Fruit fly (Drosophila melanogaster) whole organism, embryonic: ENCODE data around the gene Dph5.

ENCODE experiments used
- Bgb ChIP-seq: fragments of 200-800 bp; sonication (Bioruptor generic); IDR thresholded peaks from 2 replicates; pipeline ENCODE4 v1.3.6; 2022; ENCODE audit warnings: missing biosample characterization, missing genetic modification characterization; ENCODE audit not compliant: partially characterized antibody
- CG10274 ChIP-seq: fragments of 200-800 bp; sonication (Bioruptor generic); optimal IDR thresholded peaks from 3 replicates; lab custom pipeline; 2017; ENCODE audit warnings: missing biosample characterization, mild to moderate bottlenecking, missing genetic modification characterization
- CG10321 ChIP-seq: fragments of 200-800 bp; sonication (Bioruptor generic); IDR thresholded peaks from 2 replicates; pipeline ENCODE4 v1.3.6; 2022; ENCODE audit warnings: missing biosample characterization, missing genetic modification characterization
- CG10431 ChIP-seq: fragments of 200-800 bp; sonication (Bioruptor generic); optimal IDR thresholded peaks from 3 replicates; lab custom pipeline; 2018; ENCODE audit warnings: missing biosample characterization, mild to moderate bottlenecking, missing genetic modification characterization
- CG13624 ChIP-seq: fragments of 200-800 bp; sonication (Bioruptor generic); optimal IDR thresholded peaks from 2 replicates; lab custom pipeline; 2016; ENCODE audit warnings: missing biosample characterization, missing genetic modification characterization
- CG14014 ChIP-seq: fragments of 200-800 bp; sonication (Bioruptor generic); IDR thresholded peaks from 2 replicates; pipeline ENCODE4 v1.3.6; 2022; ENCODE audit warnings: missing biosample characterization, missing genetic modification characterization
- CG14050 ChIP-seq: fragments of 200-800 bp; sonication (Bioruptor generic); IDR thresholded peaks from 3 replicates; pipeline ENCODE4 v1.3.6; 2022; ENCODE audit warnings: missing biosample characterization, missing genetic modification characterization
- CG14710 ChIP-seq: fragments of 200-800 bp; sonication (Bioruptor generic); optimal IDR thresholded peaks from 3 replicates; lab custom pipeline; 2019; ENCODE audit warnings: missing biosample characterization, mild to moderate bottlenecking, missing genetic modification characterization, moderate library complexity
- CG1603 ChIP-seq: fragments of 200-800 bp; sonication (Bioruptor generic); optimal IDR thresholded peaks from 2 replicates; lab custom pipeline; 2019; ENCODE audit warnings: missing biosample characterization, mild to moderate bottlenecking, missing genetic modification characterization, moderate library complexity
- CG1792 ChIP-seq: fragments of 200-800 bp; sonication (Bioruptor generic); optimal IDR thresholded peaks from 2 replicates; lab custom pipeline; 2016; ENCODE audit warnings: missing biosample characterization, missing genetic modification characterization
- CG2116 ChIP-seq: fragments of 200-800 bp; sonication (Bioruptor generic); optimal IDR thresholded peaks from 3 replicates; lab custom pipeline; 2018; ENCODE audit warnings: missing biosample characterization, mild to moderate bottlenecking, missing genetic modification characterization
- CG2678 ChIP-seq: fragments of 200-800 bp; sonication (Bioruptor generic); optimal IDR thresholded peaks from 3 replicates; lab custom pipeline; 2019; ENCODE audit warnings: missing biosample characterization, mild to moderate bottlenecking, missing genetic modification characterization, moderate library complexity
- CG30403 ChIP-seq: fragments of 200-800 bp; sonication (Bioruptor generic); optimal IDR thresholded peaks from 3 replicates; lab custom pipeline; 2016; ENCODE audit warnings: missing biosample characterization, missing genetic modification characterization
- CG30431 ChIP-seq: fragments of 200-800 bp; sonication (Bioruptor generic); optimal IDR thresholded peaks from 2 replicates; lab custom pipeline; 2017; ENCODE audit warnings: missing biosample characterization, missing genetic modification characterization
- CG3065 ChIP-seq: fragments of 200-800 bp; sonication (Bioruptor generic); optimal IDR thresholded peaks from 2 replicates; lab custom pipeline; 2016; ENCODE audit warnings: missing biosample characterization, missing genetic modification characterization
- CG31365 ChIP-seq: fragments of 200-800 bp; sonication (Bioruptor generic); optimal IDR thresholded peaks from 2 replicates; lab custom pipeline; 2018; ENCODE audit warnings: missing biosample characterization, mild to moderate bottlenecking, missing genetic modification characterization
- CG3163 ChIP-seq: fragments of 200-800 bp; sonication (Bioruptor generic); optimal IDR thresholded peaks from 3 replicates; lab custom pipeline; 2016; ENCODE audit warnings: missing biosample characterization, missing genetic modification characterization
- CG4282 ChIP-seq: fragments of 200-800 bp; sonication (Bioruptor generic); optimal IDR thresholded peaks from 2 replicates; lab custom pipeline; 2016; ENCODE audit warnings: missing biosample characterization, missing genetic modification characterization
- CG4328 ChIP-seq: fragments of 200-800 bp; sonication (Bioruptor generic); optimal IDR thresholded peaks from 3 replicates; lab custom pipeline; 2017; ENCODE audit warnings: missing biosample characterization, missing genetic modification reagents, missing genetic modification characterization
- CG4360 ChIP-seq: fragments of 200-800 bp; sonication (Bioruptor generic); IDR thresholded peaks from 2 replicates; pipeline ENCODE4 v1.3.6; 2022; ENCODE audit warnings: missing biosample characterization, missing genetic modification characterization
- CG4707 ChIP-seq: fragments of 200-800 bp; sonication (Bioruptor generic); optimal IDR thresholded peaks from 2 replicates; lab custom pipeline; 2018; ENCODE audit warnings: missing biosample characterization, mild to moderate bottlenecking, missing genetic modification characterization, moderate library complexity
- CG5953 ChIP-seq: fragments of 200-800 bp; sonication (Bioruptor generic); IDR thresholded peaks from 2 replicates; pipeline ENCODE4 v1.3.6; 2022; ENCODE audit warnings: missing biosample characterization, missing genetic modification characterization
- CG6854 ChIP-seq: fragments of 200-800 bp; sonication (Bioruptor generic); optimal IDR thresholded peaks from 3 replicates; lab custom pipeline; 2017; ENCODE audit warnings: missing biosample characterization, mild to moderate bottlenecking, missing genetic modification characterization
- CG7963 ChIP-seq: fragments of 200-800 bp; sonication (Bioruptor generic); IDR thresholded peaks from 3 replicates; pipeline ENCODE4 v1.3.6; 2022; ENCODE audit warnings: missing biosample characterization, missing genetic modification characterization; ENCODE audit not compliant: partially characterized antibody
- CG9817 ChIP-seq: fragments of 200-800 bp; sonication (Bioruptor generic); optimal IDR thresholded peaks from 2 replicates; lab custom pipeline; 2018; ENCODE audit warnings: missing biosample characterization, mild to moderate bottlenecking, missing genetic modification characterization, moderate library complexity
- D19B ChIP-seq: fragments of 200-800 bp; sonication (Bioruptor generic); optimal IDR thresholded peaks from 2 replicates; lab custom pipeline; 2017; ENCODE audit warnings: missing biosample characterization, mild to moderate bottlenecking, missing genetic modification characterization
- Dbx ChIP-seq: fragments of 200-800 bp; sonication (Bioruptor generic); IDR thresholded peaks from 3 replicates; pipeline ENCODE4 v1.3.6; 2022; ENCODE audit warnings: missing biosample characterization, missing genetic modification characterization
- ERR ChIP-seq: fragments of 200-800 bp; sonication (Bioruptor generic); optimal IDR thresholded peaks from 2 replicates; lab custom pipeline; 2016; ENCODE audit warnings: missing biosample characterization, missing genetic modification characterization
- PHDP ChIP-seq: fragments of 200-800 bp; sonication (Bioruptor generic); optimal IDR thresholded peaks from 3 replicates; lab custom pipeline; 2018; ENCODE audit warnings: missing biosample characterization, mild to moderate bottlenecking, missing genetic modification characterization, moderate library complexity
- Sox100B ChIP-seq: fragments of 200-800 bp; sonication (Bioruptor generic); optimal IDR thresholded peaks from 3 replicates; lab custom pipeline; 2018; ENCODE audit warnings: missing biosample characterization, mild to moderate bottlenecking, missing genetic modification characterization
- Sry-δ ChIP-seq: fragments of 200-800 bp; sonication (Bioruptor generic); optimal IDR thresholded peaks from 2 replicates; lab custom pipeline; 2016; ENCODE audit warnings: missing biosample characterization, missing genetic modification characterization
- Vsx1 ChIP-seq: fragments of 200-800 bp; sonication (Bioruptor generic); optimal IDR thresholded peaks from 2 replicates; lab custom pipeline; 2017; ENCODE audit warnings: missing biosample characterization, mild to moderate bottlenecking, missing genetic modification characterization, missing genetic modification reagents
- bab2 ChIP-seq: fragments of 200-800 bp; sonication (Bioruptor generic); optimal IDR thresholded peaks from 2 replicates; lab custom pipeline; 2016; ENCODE audit warnings: missing biosample characterization, missing genetic modification characterization
- da ChIP-seq: fragments of 200-800 bp; sonication (Bioruptor generic); optimal IDR thresholded peaks from 2 replicates; lab custom pipeline; 2016; ENCODE audit warnings: missing biosample characterization, missing genetic modification characterization
- dan ChIP-seq: fragments of 200-800 bp; sonication (Bioruptor generic); IDR thresholded peaks from 2 replicates; pipeline ENCODE4 v1.3.6; 2022; ENCODE audit warnings: missing biosample characterization, missing genetic modification characterization
- dmrt99B ChIP-seq: fragments of 200-800 bp; sonication (Bioruptor generic); optimal IDR thresholded peaks from 2 replicates; lab custom pipeline; 2018; ENCODE audit warnings: missing biosample characterization, mild to moderate bottlenecking, missing genetic modification characterization, moderate library complexity
- emc ChIP-seq: fragments of 200-800 bp; sonication (Bioruptor generic); optimal IDR thresholded peaks from 2 replicates; lab custom pipeline; 2016; ENCODE audit warnings: missing biosample characterization, missing genetic modification characterization
- esg ChIP-seq: fragments of 200-800 bp; sonication (Bioruptor generic); conservative IDR thresholded peaks from 2 replicates; pipeline ENCODE4 v1.3.6; 2022; ENCODE audit warnings: missing biosample characterization, missing genetic modification characterization
- klu ChIP-seq: fragments of 200-800 bp; sonication (Bioruptor generic); IDR thresholded peaks from 2 replicates; pipeline ENCODE4 v1.3.6; 2022; ENCODE audit warnings: missing biosample characterization, missing genetic modification characterization
- kni ChIP-seq: fragments of 200-800 bp; sonication (Bioruptor generic); optimal IDR thresholded peaks from 3 replicates; lab custom pipeline; 2017; ENCODE audit warnings: mild to moderate bottlenecking, missing biosample characterization, missing genetic modification reagents, missing genetic modification characterization
- lbe ChIP-seq: fragments of 200-800 bp; sonication (Bioruptor generic); optimal IDR thresholded peaks from 2 replicates; lab custom pipeline; 2016; ENCODE audit warnings: missing biosample characterization, mild to moderate bottlenecking, missing genetic modification characterization
- nom ChIP-seq: fragments of 200-800 bp; sonication (Bioruptor generic); optimal IDR thresholded peaks from 2 replicates; lab custom pipeline; 2017; ENCODE audit warnings: missing biosample characterization, missing genetic modification characterization, mild to moderate bottlenecking, moderate library complexity, missing genetic modification reagents
- otp ChIP-seq: fragments of 200-800 bp; sonication (Bioruptor generic); IDR thresholded peaks from 3 replicates; pipeline ENCODE4, ENCODE4 v1.3.6; 2022; ENCODE audit warnings: missing biosample characterization, missing genetic modification characterization
- pan ChIP-seq, 4 experiments: fragments of >200 bp in 3 of 4; fragments of 200-800 bp in 1 of 4; sonication (Bioruptor generic) in 1 of 4; optimal IDR thresholded peaks in 3 of 4; IDR thresholded peaks in 1 of 4; 2 replicates each; pipeline versions ENCODE4 v1.3.6 to Lab custom; 2017 to 2022; ENCODE audit warnings: missing biosample characterization in 2 of 4, missing genetic modification characterization in 2 of 4, mixed read lengths in 1 of 4
- pfk ChIP-seq: fragments of 200-800 bp; sonication (Bioruptor generic); optimal IDR thresholded peaks from 2 replicates; lab custom pipeline; 2018; ENCODE audit warnings: missing biosample characterization, mild to moderate bottlenecking, missing genetic modification characterization, moderate library complexity
- schlank ChIP-seq: fragments of 200-800 bp; sonication (Bioruptor generic); optimal IDR thresholded peaks from 2 replicates; lab custom pipeline; 2018; ENCODE audit warnings: missing biosample characterization, mild to moderate bottlenecking, missing genetic modification characterization
- sd ChIP-seq: fragments of 200-800 bp; sonication (Bioruptor generic); optimal IDR thresholded peaks from 3 replicates; lab custom pipeline; 2018; ENCODE audit warnings: missing biosample characterization, mild to moderate bottlenecking, missing genetic modification characterization, moderate library complexity
- twi ChIP-seq: fragments of 200-800 bp; optimal IDR thresholded peaks from 2 replicates; lab custom pipeline; 2019; ENCODE audit warnings: missing biosample characterization, mild to moderate bottlenecking, missing genetic modification characterization, moderate library complexity
- unpg ChIP-seq: fragments of 200-800 bp; sonication (Bioruptor generic); optimal IDR thresholded peaks from 3 replicates; lab custom pipeline; 2018; ENCODE audit warnings: missing biosample characterization, mild to moderate bottlenecking, missing genetic modification characterization, moderate library complexity

Gene Dph5

dm6 chr3R:22626842-22627392 is 43.9 kb upstream of the Dph5 start (continued):
- peak; percentile 36 for TF ChIP-seq CG6854 (GFP tag; lab: Kevin White, UChicago)
- peak; percentile 47 for TF ChIP-seq dmrt99B (tag; lab: Kevin White, UChicago)
- TF ChIP-seq PHDP, result peak; percentile 57
- TF ChIP-seq CG1603 (tag; lab: Kevin White, UChicago), result peak; percentile 43
- peak; percentile 39; the same call in 1 of the 2 replicates for TF ChIP-seq CG14014 (GFP tag; lab: Robert Waterston, UW)
- TF ChIP-seq CG2116 (GFP tag; lab: Kevin White, UChicago), result peak; percentile 11
- TF ChIP-seq otp (GFP tag; lab: Robert Waterston, UW), result no peak; the same call in 2 of the 3 replicates
- no peak for TF ChIP-seq dan (GFP tag; lab: Robert Waterston, UW)
- TF ChIP-seq bab2 (GFP tag; lab: Kevin White, UChicago), result peak; percentile 54
- TF ChIP-seq Bgb (GFP tag; lab: Robert Waterston, UW), result peak; percentile 17; the same call in 1 of the 2 replicates
- peak; percentile 62 for TF ChIP-seq CG31365 (tag; lab: Kevin White, UChicago)
- TF ChIP-seq CG7963 (GFP tag; lab: Robert Waterston, UW), result no peak
- peak; percentile 11 for TF ChIP-seq CG4282 (GFP tag; lab: Kevin White, UChicago)
- TF ChIP-seq Sox100B (GFP tag; lab: Kevin White, UChicago), result peak; percentile 34
- TF ChIP-seq lbe (GFP tag; lab: Kevin White, UChicago), result peak; percentile 56
- TF ChIP-seq Sry-δ (GFP tag; lab: Kevin White, UChicago), result no peak
- TF ChIP-seq emc, result no peak
- peak; percentile 63 for TF ChIP-seq CG2678 (tag; lab: Kevin White, UChicago)
- peak; percentile 40; the same call in 1 of the 2 replicates for TF ChIP-seq klu
- TF ChIP-seq CG30403 (GFP tag; lab: Kevin White, UChicago), result no peak
- no peak for TF ChIP-seq ERR (GFP tag; lab: Kevin White, UChicago)
- no peak for TF ChIP-seq pan (optimal IDR thresholded peaks at IDR 0.05; lab: Kevin White, UChicago)
- peak in 1 of 2 experiments; percentile 36 for TF ChIP-seq pan (GFP tag; optimal IDR thresholded peaks at IDR 0.05 in 1 of 2, IDR thresholded peaks at IDR 0.05 in 1 of 2)
- TF ChIP-seq CG5953 (GFP tag; lab: Robert Waterston, UW), result no peak
- peak; percentile 40 for TF ChIP-seq CG4328 (GFP tag; lab: Kevin White, UChicago)
- TF ChIP-seq da (GFP tag; lab: Kevin White, UChicago), result peak; percentile 65
- peak; percentile 75 for TF ChIP-seq sd (tag; lab: Kevin White, UChicago)
- TF ChIP-seq CG3065 (GFP tag; lab: Kevin White, UChicago), result no peak
- peak; percentile 79 for TF ChIP-seq Vsx1 (GFP tag; lab: Kevin White, UChicago)
- TF ChIP-seq CG4360 (GFP tag; lab: Robert Waterston, UW), result peak; percentile 78; the same call in 1 of the 2 replicates
- TF ChIP-seq twi, result no peak
- peak; percentile 12 for TF ChIP-seq CG9817 (tag; lab: Kevin White, UChicago)
- 0 out of 3 replicates have a peak, but pooled peaks have one; percentile 21 for TF ChIP-seq Dbx (GFP tag; lab: Robert Waterston, UW)
- peak; percentile 49 for TF ChIP-seq unpg
- peak; percentile 52 for TF ChIP-seq pfk (GFP tag; lab: Kevin White, UChicago)
- peak; percentile 72 for TF ChIP-seq CG10321 (GFP tag; lab: Robert Waterston, UW)
- peak; percentile 97 for TF ChIP-seq nom
- peak; percentile 50 for TF ChIP-seq CG4707 (GFP tag; lab: Kevin White, UChicago)
- no peak for TF ChIP-seq CG1792 (GFP tag; lab: Kevin White, UChicago)
- no peak for TF ChIP-seq CG30431 (GFP tag; lab: Kevin White, UChicago)
- TF ChIP-seq CG10431 (GFP tag; lab: Kevin White, UChicago), result no peak
- no peak for TF ChIP-seq CG10274 (GFP tag; lab: Kevin White, UChicago)
- TF ChIP-seq kni (GFP tag; lab: Kevin White, UChicago), result peak; percentile 71
- TF ChIP-seq schlank (tag; lab: Kevin White, UChicago), result peak; percentile 63
- peak; percentile 45 for TF ChIP-seq CG3163
- no peak for TF ChIP-seq D19B (GFP tag; lab: Kevin White, UChicago)
- peak; percentile 14 for TF ChIP-seq CG14710 (tag; lab: Kevin White, UChicago)
- no peak for TF ChIP-seq CG14050 (GFP tag; lab: Robert Waterston, UW)
- TF ChIP-seq CG13624 (GFP tag; lab: Kevin White, UChicago), result peak; percentile 31
- no peak for TF ChIP-seq esg (GFP tag; lab: Robert Waterston, UW)
